Fruit fly (Drosophila melanogaster) whole organism, pupa: Measurements from ENCODE around the gene ppk17.

Experiments used
- CG13204 ChIP-seq: fragments of 200-800 bp; sonication (Bioruptor generic); optimal IDR thresholded peaks from 2 replicates; lab custom pipeline; 2018; ENCODE audit warnings: missing biosample characterization, mild to moderate bottlenecking, missing genetic modification characterization, moderate library complexity
- CG14655 ChIP-seq: fragments of 200-800 bp; sonication (Bioruptor generic); optimal IDR thresholded peaks from 3 replicates; lab custom pipeline; 2017; ENCODE audit warnings: mild to moderate bottlenecking, missing biosample characterization, missing genetic modification reagents, missing genetic modification characterization
- CG17806 ChIP-seq: fragments of 200-800 bp; sonication (Bioruptor generic); optimal IDR thresholded peaks from 2 replicates; lab custom pipeline; 2018; ENCODE audit warnings: missing biosample characterization, mild to moderate bottlenecking, missing genetic modification characterization, moderate library complexity
- CG32121 ChIP-seq: fragments of 200-800 bp; sonication (Bioruptor generic); IDR thresholded peaks from 2 replicates; pipeline ENCODE4 v1.3.6; 2022; ENCODE audit warnings: missing biosample characterization, missing genetic modification characterization
- CG4496 ChIP-seq: fragments of 200-800 bp; sonication (Bioruptor generic); IDR thresholded peaks from 3 replicates; pipeline ENCODE4 v1.3.6; 2022; ENCODE audit warnings: missing biosample characterization, missing genetic modification characterization
- CG9948 ChIP-seq: fragments of 200-800 bp; sonication (Bioruptor generic); optimal IDR thresholded peaks from 2 replicates; lab custom pipeline; 2018; ENCODE audit warnings: missing biosample characterization, mild to moderate bottlenecking, missing genetic modification characterization, moderate library complexity
- D1 ChIP-seq: fragments of 200-800 bp; sonication (Bioruptor generic); optimal IDR thresholded peaks from 2 replicates; lab custom pipeline; 2018; ENCODE audit warnings: missing biosample characterization, mild to moderate bottlenecking, missing genetic modification characterization, moderate library complexity
- EcR ChIP-seq: fragments of 200-800 bp; sonication (Bioruptor generic); optimal IDR thresholded peaks from 3 replicates; lab custom pipeline; 2019; ENCODE audit warnings: missing biosample characterization, missing genetic modification characterization, mild to moderate bottlenecking, moderate library complexity, missing genetic modification reagents
- Pif1B ChIP-seq: fragments of 200-800 bp; sonication (Bioruptor generic); optimal IDR thresholded peaks from 3 replicates; lab custom pipeline; 2016; ENCODE audit warnings: missing biosample characterization, missing genetic modification characterization
- fd96Ca ChIP-seq: fragments of 200-800 bp; sonication (Bioruptor generic); IDR thresholded peaks from 3 replicates; pipeline ENCODE4 v1.3.6; 2022; ENCODE audit warnings: missing biosample characterization, missing genetic modification characterization

dm6 chr2L:16790671-16791270, 30.4 kb upstream of the ppk17 start, which contains the start of gene Cyt-b5-r:
- TF ChIP-seq CG4496 (GFP tag; lab: Robert Waterston, UW), result no peak
- TF ChIP-seq CG17806 (tag; lab: Kevin White, UChicago), result no peak
- TF ChIP-seq EcR (GFP tag; lab: Kevin White, UChicago), result no peak
- no peak for TF ChIP-seq CG9948
- no peak for TF ChIP-seq CG32121
- no peak for TF ChIP-seq Pif1B
- TF ChIP-seq CG14655 (GFP tag; lab: Kevin White, UChicago), result no peak
- TF ChIP-seq D1 (tag; lab: Kevin White, UChicago), result no peak
- no peak for TF ChIP-seq fd96Ca (GFP tag; lab: Robert Waterston, UW)
- TF ChIP-seq CG13204 (GFP tag; lab: Kevin White, UChicago), result no peak
